Worm (Caenorhabditis elegans) whole organism, L4 larva: ENCODE results near the gene F09C6.12.

Experiments
- F44E2.7 ChIP-seq: fragments of 200-800 bp; sonication (Bioruptor generic); IDR thresholded peaks from 2 replicates; pipeline ENCODE4 v2.1.2; 2022; ENCODE audit warnings: missing genetic modification characterization, missing compliant biosample characterization
- ama-1 ChIP-seq: fragments of 150-350 bp; optimal IDR thresholded peaks from 2 replicates; lab custom pipeline; 2014; ENCODE audit warnings: inconsistent platforms, mixed read lengths
- dve-1 ChIP-seq: sonication (generic microtip); optimal IDR thresholded peaks from 2 replicates; lab custom pipeline; 2017; ENCODE audit warnings: antibody characterized with exemption, mild to moderate bottlenecking, missing genetic modification characterization, missing compliant biosample characterization; ENCODE audit not compliant: insufficient read depth
- egl-27 ChIP-seq: sonication (generic microtip); optimal IDR thresholded peaks from 3 replicates; lab custom pipeline; 2017; ENCODE audit warnings: missing biosample characterization, missing genetic modification reagents, missing genetic modification characterization
- lin-29 ChIP-seq: fragments of 200-800 bp; sonication (Bioruptor generic); IDR thresholded peaks from 2 replicates; pipeline ENCODE4 v1.3.6; 2022; ENCODE audit warnings: missing genetic modification reagents, missing genetic modification characterization, missing compliant biosample characterization
- nhr-102 ChIP-seq: sonication (generic microtip); optimal IDR thresholded peaks from 2 replicates; lab custom pipeline; 2016; ENCODE audit warnings: mild to moderate bottlenecking, missing genetic modification characterization, moderate library complexity, missing compliant biosample characterization
- nhr-11 ChIP-seq: fragments of 150-350 bp; optimal IDR thresholded peaks from 2 replicates; lab custom pipeline; 2014; ENCODE audit warnings: missing biosample characterization, missing genetic modification characterization
- nhr-42 ChIP-seq: fragments of 200-800 bp; sonication (Bioruptor generic); IDR thresholded peaks from 2 replicates; pipeline ENCODE4 v1.3.6; 2022; ENCODE audit warnings: missing genetic modification characterization, missing compliant biosample characterization
- nhr-77 ChIP-seq: fragments of 150-350 bp; optimal IDR thresholded peaks from 2 replicates; lab custom pipeline; 2014; ENCODE audit warnings: missing biosample characterization, missing genetic modification characterization
- pqm-1 ChIP-seq: sonication (generic microtip); optimal IDR thresholded peaks from 2 replicates; lab custom pipeline; 2017; ENCODE audit warnings: missing biosample characterization, missing genetic modification characterization
- unc-62 ChIP-seq, 3 experiments: fragments of 150-350 bp in 1 of 3; sonication (generic microtip); optimal IDR thresholded peaks in 2 of 3; peaks in 1 of 3; 1 replicate in 1 of 3; 2 replicates in 2 of 3; lab custom pipeline; 2014 to 2017; ENCODE audit warnings: missing biosample characterization in 3 of 3, missing genetic modification characterization in 3 of 3, missing genetic modification reagents in 3 of 3, missing genotype in 1 of 3
- zip-11 ChIP-seq: fragments of 200-800 bp; sonication (Bioruptor generic); IDR thresholded peaks from 2 replicates; pipeline ENCODE4 v1.3.6; 2022; ENCODE audit warnings: missing genetic modification characterization, missing compliant biosample characterization

DNA sequence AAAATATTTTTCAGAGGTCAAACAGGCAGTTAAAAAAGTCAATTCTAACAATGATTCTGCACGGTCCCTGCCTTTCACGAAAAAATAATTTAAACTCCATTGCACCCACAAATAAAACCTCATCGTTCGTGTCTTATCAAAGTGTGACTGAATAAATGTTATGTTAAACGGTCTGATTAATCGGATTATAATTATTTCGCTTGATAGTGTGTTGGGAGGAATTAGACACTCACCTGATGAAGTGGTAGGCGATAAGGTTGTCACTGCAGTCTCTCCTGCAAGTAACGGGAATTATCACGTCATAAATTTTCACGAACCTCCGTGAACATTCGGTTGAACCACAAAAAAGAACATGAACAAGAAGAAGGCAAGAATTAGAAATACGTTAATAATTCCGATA lies 42.4 kb upstream of the F09C6.12 start:
- TF ChIP-seq nhr-77 (tag; lab: Kevin White, UChicago) (no peak), egl-27 (no peak), zip-11 (no peak), pqm-1 (peak; percentile 88), ama-1 (no peak), nhr-42 (no peak), unc-62 (GFP tag; optimal IDR thresholded peaks at IDR 0.05 in 1 of 2; lab: Kevin White, UChicago) (no peak), unc-62 (tag; optimal IDR thresholded peaks at IDR 0.05; lab: Kevin White, UChicago) (no peak), dve-1 (tag; lab: Kevin White, UChicago) (no peak), nhr-11 (tag; lab: Kevin White, UChicago) (no peak), lin-29 (GFP tag; lab: Robert Waterston, UW) (no peak), nhr-102 (tag; lab: Kevin White, UChicago) (no peak), F44E2.7 (GFP tag; lab: Robert Waterston, UW) (no peak)
